Fruit fly (Drosophila melanogaster) whole organism, pupa: ENCODE data around the gene mesh.

Source experiments
- CG10348 ChIP-seq: fragments of 200-800 bp; sonication (Bioruptor generic); IDR thresholded peaks from 2 replicates; pipeline ENCODE4 v1.3.6; 2022; ENCODE audit warnings: missing biosample characterization, missing genetic modification characterization
- CG12605 ChIP-seq: fragments of 200-800 bp; sonication (Bioruptor generic); IDR thresholded peaks from 2 replicates; pipeline ENCODE4 v1.3.6; 2022; ENCODE audit warnings: missing biosample characterization, missing genetic modification characterization
- CG13204 ChIP-seq: fragments of 200-800 bp; sonication (Bioruptor generic); optimal IDR thresholded peaks from 2 replicates; lab custom pipeline; 2018; ENCODE audit warnings: missing biosample characterization, mild to moderate bottlenecking, missing genetic modification characterization, moderate library complexity
- CG14655 ChIP-seq: fragments of 200-800 bp; sonication (Bioruptor generic); optimal IDR thresholded peaks from 3 replicates; lab custom pipeline; 2017; ENCODE audit warnings: mild to moderate bottlenecking, missing biosample characterization, missing genetic modification reagents, missing genetic modification characterization
- CG15710 ChIP-seq: fragments of 200-800 bp; sonication (Bioruptor generic); optimal IDR thresholded peaks from 2 replicates; lab custom pipeline; 2018; ENCODE audit warnings: missing biosample characterization, mild to moderate bottlenecking, missing genetic modification characterization, moderate library complexity
- CG17806 ChIP-seq: fragments of 200-800 bp; sonication (Bioruptor generic); optimal IDR thresholded peaks from 2 replicates; lab custom pipeline; 2018; ENCODE audit warnings: missing biosample characterization, mild to moderate bottlenecking, missing genetic modification characterization, moderate library complexity
- CG32121 ChIP-seq: fragments of 200-800 bp; sonication (Bioruptor generic); IDR thresholded peaks from 2 replicates; pipeline ENCODE4 v1.3.6; 2022; ENCODE audit warnings: missing biosample characterization, missing genetic modification characterization
- CG34367 ChIP-seq: fragments of 200-800 bp; sonication (Bioruptor generic); optimal IDR thresholded peaks from 2 replicates; lab custom pipeline; 2018; ENCODE audit warnings: missing biosample characterization, mild to moderate bottlenecking, missing genetic modification characterization
- CG4496 ChIP-seq: fragments of 200-800 bp; sonication (Bioruptor generic); IDR thresholded peaks from 3 replicates; pipeline ENCODE4 v1.3.6; 2022; ENCODE audit warnings: missing biosample characterization, missing genetic modification characterization
- CG8159 ChIP-seq: fragments of 200-800 bp; sonication (Bioruptor generic); optimal IDR thresholded peaks from 3 replicates; lab custom pipeline; 2018; ENCODE audit warnings: missing biosample characterization, mild to moderate bottlenecking, missing genetic modification characterization, moderate library complexity
- CG8301 ChIP-seq: fragments of 200-800 bp; sonication (Bioruptor generic); optimal IDR thresholded peaks from 2 replicates; lab custom pipeline; 2018; ENCODE audit warnings: missing biosample characterization, mild to moderate bottlenecking, missing genetic modification characterization
- CG9948 ChIP-seq: fragments of 200-800 bp; sonication (Bioruptor generic); optimal IDR thresholded peaks from 2 replicates; lab custom pipeline; 2018; ENCODE audit warnings: missing biosample characterization, mild to moderate bottlenecking, missing genetic modification characterization, moderate library complexity
- D1 ChIP-seq: fragments of 200-800 bp; sonication (Bioruptor generic); optimal IDR thresholded peaks from 2 replicates; lab custom pipeline; 2018; ENCODE audit warnings: missing biosample characterization, mild to moderate bottlenecking, missing genetic modification characterization, moderate library complexity
- EcR ChIP-seq: fragments of 200-800 bp; sonication (Bioruptor generic); optimal IDR thresholded peaks from 3 replicates; lab custom pipeline; 2019; ENCODE audit warnings: missing biosample characterization, missing genetic modification characterization, mild to moderate bottlenecking, moderate library complexity, missing genetic modification reagents
- Ets98B ChIP-seq: fragments of 200-800 bp; sonication (Bioruptor generic); IDR thresholded peaks from 2 replicates; pipeline ENCODE4 v1.3.6; 2022; ENCODE audit warnings: missing biosample characterization, missing genetic modification characterization
- Pif1A ChIP-seq: fragments of 200-800 bp; sonication (Bioruptor generic); optimal IDR thresholded peaks from 3 replicates; lab custom pipeline; 2016; ENCODE audit warnings: missing biosample characterization, missing genetic modification characterization
- Pif1B ChIP-seq: fragments of 200-800 bp; sonication (Bioruptor generic); optimal IDR thresholded peaks from 3 replicates; lab custom pipeline; 2016; ENCODE audit warnings: missing biosample characterization, missing genetic modification characterization
- Snoo ChIP-seq: fragments of 200-800 bp; sonication (Bioruptor generic); optimal IDR thresholded peaks from 3 replicates; lab custom pipeline; 2017; ENCODE audit warnings: missing biosample characterization, mild to moderate bottlenecking, missing genetic modification characterization, inconsistent platforms
- fd96Ca ChIP-seq: fragments of 200-800 bp; sonication (Bioruptor generic); IDR thresholded peaks from 3 replicates; pipeline ENCODE4 v1.3.6; 2022; ENCODE audit warnings: missing biosample characterization, missing genetic modification characterization
- gl ChIP-seq: fragments of 200-800 bp; sonication (Bioruptor generic); optimal IDR thresholded peaks from 2 replicates; lab custom pipeline; 2018; ENCODE audit warnings: missing biosample characterization, mild to moderate bottlenecking, missing genetic modification characterization
- rn ChIP-seq: fragments of 200-800 bp; sonication (Bioruptor generic); IDR thresholded peaks from 2 replicates; pipeline ENCODE4 v1.3.6; 2022; ENCODE audit warnings: missing biosample characterization, missing genetic modification characterization

mesh gene

dm6 chr3R:31221337-31222047 lies 25.9 kb upstream of the mesh start:
- peak; percentile 58 for TF ChIP-seq CG8159
- TF ChIP-seq CG12605 (GFP tag; lab: Robert Waterston, UW) = no peak
- peak; percentile 16 for TF ChIP-seq CG17806 (tag; lab: Kevin White, UChicago)
- TF ChIP-seq CG15710 (tag; lab: Kevin White, UChicago) = peak; percentile 72
- TF ChIP-seq CG14655 = peak; percentile 85
- no peak for TF ChIP-seq D1 (tag; lab: Kevin White, UChicago)
- TF ChIP-seq CG32121 = no peak
- TF ChIP-seq Snoo (tag; lab: Kevin White, UChicago) = peak; percentile 60
- TF ChIP-seq rn (GFP tag; lab: Robert Waterston, UW) = no peak
- no peak for TF ChIP-seq Ets98B
- peak; percentile 61 for TF ChIP-seq Pif1A (GFP tag; lab: Kevin White, UChicago)
- TF ChIP-seq gl (tag; lab: Kevin White, UChicago) = peak; percentile 90
- peak; percentile 79 for TF ChIP-seq CG34367 (tag; lab: Kevin White, UChicago)
- TF ChIP-seq CG13204 = peak; percentile 90
- TF ChIP-seq CG8301 = peak; percentile 71
- peak; percentile 71 for TF ChIP-seq Pif1B (GFP tag; lab: Kevin White, UChicago)
- TF ChIP-seq CG4496 (GFP tag; lab: Robert Waterston, UW) = no peak
- TF ChIP-seq CG10348 (GFP tag; lab: Robert Waterston, UW) = no peak
- no peak for TF ChIP-seq fd96Ca
- TF ChIP-seq CG9948 (tag; lab: Kevin White, UChicago) = peak; percentile 57
- peak; percentile 88 for TF ChIP-seq EcR (GFP tag; lab: Kevin White, UChicago)

dm6 chr3R:31220456-31221336 lies 25.1 kb upstream of the mesh start, which contains the start of gene CG12054:
TSS of gene CG12054 (plus strand) at chr3R:31220702.
- TF ChIP-seq Pif1A (GFP tag; lab: Kevin White, UChicago) = no peak

DNA sequence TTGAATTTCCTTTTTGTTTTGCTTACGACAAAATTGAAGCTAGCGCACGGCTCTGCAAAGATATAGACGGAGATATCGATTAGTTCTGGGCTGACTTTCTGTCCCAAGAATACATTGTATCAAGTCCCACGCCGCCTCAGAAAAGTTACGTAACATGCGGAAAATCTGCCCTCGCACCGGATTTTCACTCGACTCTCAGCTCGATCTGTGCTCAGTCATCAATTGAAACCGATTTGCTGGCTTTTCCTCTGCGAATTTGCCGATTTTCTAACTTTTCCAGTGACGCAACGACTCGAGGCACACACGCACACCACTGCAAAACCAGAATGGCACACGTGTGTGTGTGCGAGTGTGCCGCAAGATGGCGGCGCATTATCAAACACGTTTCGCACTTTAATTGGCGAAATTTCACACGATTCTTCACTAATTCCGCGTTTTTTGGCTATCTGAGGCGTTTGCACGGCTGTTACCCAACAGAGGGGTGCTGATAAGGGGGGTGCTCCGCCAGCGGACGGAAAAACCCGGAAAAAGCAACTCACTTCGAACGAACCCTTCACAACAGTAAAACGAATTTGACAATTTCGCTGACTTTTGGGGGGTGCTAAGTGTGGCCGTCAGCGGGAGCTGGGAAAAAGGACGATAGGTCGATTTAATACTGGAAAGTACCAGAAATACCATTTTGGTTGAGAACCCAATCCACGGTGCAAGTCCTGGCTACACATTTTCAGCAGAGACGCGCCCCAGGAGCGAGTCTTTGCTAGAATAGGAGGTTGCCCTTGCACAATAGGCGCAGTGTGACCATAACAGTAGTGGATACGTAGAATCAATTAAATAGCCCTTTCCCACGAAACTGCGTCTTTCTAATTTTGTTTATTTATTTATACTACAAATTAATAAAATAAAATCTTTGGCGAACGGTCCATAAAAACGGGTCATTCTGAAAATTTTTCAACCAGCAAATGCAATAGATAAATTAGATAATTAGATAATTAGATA lies 23.7 kb upstream of the mesh start, which contains the start of gene ATPsynC:
TSS of gene ATPsynC (minus strand) at position 634 of the 996 bp plus-strand sequence.
- TF ChIP-seq CG8159 (peak; percentile 11), EcR (GFP tag; lab: Kevin White, UChicago) (peak; percentile 60), CG17806 (tag; lab: Kevin White, UChicago) (peak; percentile 10), Snoo (tag; lab: Kevin White, UChicago) (peak; percentile 28), CG15710 (tag; lab: Kevin White, UChicago) (no peak)

- TF ChIP-seq Pif1B (GFP tag; lab: Kevin White, UChicago) (no peak), CG10348 (GFP tag; lab: Robert Waterston, UW) (no peak), EcR (GFP tag; lab: Kevin White, UChicago) (peak; percentile 85), Ets98B (no peak), CG32121 (no peak), CG14655 (no peak)
These were observed 22.8 kb upstream of the mesh start for dm6 chr3R:31218214-31218876.

dm6 chr3R:31215830-31216229 lies 20.3 kb upstream of the mesh start, which contains the start of gene CG15561:
TSS of gene CG15561 (minus strand) at chr3R:31215942.
- no peak for TF ChIP-seq Snoo (tag; lab: Kevin White, UChicago)
- TF ChIP-seq, all 21 proteins: peak for 0

dm6 chr3R:31213227-31213626 lies 17.7 kb upstream of the mesh start, which contains the start of the genes Zwilch and CG1542:
TSS of gene Zwilch (minus strand) at chr3R:31213376.
TSS of gene CG1542 (plus strand) at chr3R:31213458.
- TF ChIP-seq D1 (tag; lab: Kevin White, UChicago) = no peak
- no peak for TF ChIP-seq EcR (GFP tag; lab: Kevin White, UChicago)
- no peak for TF ChIP-seq CG32121
- no peak for TF ChIP-seq CG34367 (tag; lab: Kevin White, UChicago)
- no peak for TF ChIP-seq rn (GFP tag; lab: Robert Waterston, UW)
- TF ChIP-seq CG14655 = no peak
- TF ChIP-seq gl (tag; lab: Kevin White, UChicago) = no peak
- no peak for TF ChIP-seq Pif1B (GFP tag; lab: Kevin White, UChicago)
- no peak for TF ChIP-seq CG17806 (tag; lab: Kevin White, UChicago)
- TF ChIP-seq CG8159 = no peak
- TF ChIP-seq CG10348 (GFP tag; lab: Robert Waterston, UW) = no peak
- TF ChIP-seq Pif1A (GFP tag; lab: Kevin White, UChicago) = no peak
